Fruit fly (Drosophila melanogaster) whole organism, wandering third instar larva: Measurements from ENCODE around the gene CG9799.

Experiments used
- CrebA ChIP-seq: fragments of 200-800 bp; sonication (Bioruptor generic); optimal IDR thresholded peaks from 2 replicates; lab custom pipeline; 2016; ENCODE audit warnings: missing biosample characterization, mild to moderate bottlenecking, missing genetic modification characterization, borderline replicate concordance
- GATAd ChIP-seq: sonication (Bioruptor generic); optimal IDR thresholded peaks from 2 replicates; lab custom pipeline; 2016; ENCODE audit warnings: missing biosample characterization, missing genetic modification characterization
- HLH106 ChIP-seq: fragments of 200-800 bp; optimal IDR thresholded peaks from 3 replicates; lab custom pipeline; 2019; ENCODE audit warnings: missing biosample characterization, mild to moderate bottlenecking, missing genetic modification characterization, moderate library complexity
- OdsH ChIP-seq: fragments of 200-800 bp; sonication (Bioruptor generic); optimal IDR thresholded peaks from 2 replicates; lab custom pipeline; 2016; ENCODE audit warnings: missing biosample characterization, mild to moderate bottlenecking, missing genetic modification characterization
- brk ChIP-seq: fragments of 200-800 bp; sonication (Bioruptor generic); optimal IDR thresholded peaks from 2 replicates; lab custom pipeline; 2016; ENCODE audit warnings: missing biosample characterization, mild to moderate bottlenecking, missing genetic modification characterization
- dl ChIP-seq, 2 experiments: fragments of 175-275, 200-275 bp in 1 of 2; fragments of 200-275 bp in 1 of 2; sonication (Bioruptor generic); optimal IDR thresholded peaks; lab custom pipeline; 2018; ENCODE audit warnings: mild to moderate bottlenecking in 2 of 2, missing biosample characterization in 2 of 2, missing genetic modification characterization in 2 of 2, moderate library complexity in 2 of 2; ENCODE audit not compliant: partially characterized antibody in 2 of 2, insufficient read depth in 1 of 2
- dsf ChIP-seq: sonication (Bioruptor generic); optimal IDR thresholded peaks from 2 replicates; lab custom pipeline; 2016; ENCODE audit warnings: missing biosample characterization, missing genetic modification characterization, borderline replicate concordance
- foxo ChIP-seq, 2 experiments: fragments of 200-800 bp; sonication (Bioruptor generic); optimal IDR thresholded peaks; 2 replicates in 1 of 2; 3 replicates in 1 of 2; lab custom pipeline; 2016 to 2017; ENCODE audit warnings: missing biosample characterization in 2 of 2, missing genetic modification characterization in 2 of 2
- fru ChIP-seq: fragments of 200-800 bp; sonication (Bioruptor generic); optimal IDR thresholded peaks from 3 replicates; lab custom pipeline; 2016; ENCODE audit warnings: missing biosample characterization, mild to moderate bottlenecking, missing genetic modification characterization
- jim ChIP-seq: fragments of 175-275, 200-325 bp; sonication (Bioruptor generic); optimal IDR thresholded peaks from 2 replicates; lab custom pipeline; 2016; ENCODE audit warnings: missing biosample characterization, mild to moderate bottlenecking, missing genetic modification characterization
- pan ChIP-seq: fragments of >200 bp; optimal IDR thresholded peaks from 2 replicates; lab custom pipeline; 2017
- psq ChIP-seq: fragments of 200-800 bp; sonication (Bioruptor generic); optimal IDR thresholded peaks from 3 replicates; lab custom pipeline; 2017; ENCODE audit warnings: missing biosample characterization, mild to moderate bottlenecking, missing genetic modification characterization, moderate library complexity
- rgr ChIP-seq: fragments of 200-800 bp; sonication (Bioruptor generic); optimal IDR thresholded peaks from 3 replicates; lab custom pipeline; 2016; ENCODE audit warnings: missing biosample characterization, mild to moderate bottlenecking, missing genetic modification characterization
- sage ChIP-seq: fragments of 200-800 bp; sonication (Bioruptor generic); optimal IDR thresholded peaks from 2 replicates; lab custom pipeline; 2016; ENCODE audit warnings: missing biosample characterization, mild to moderate bottlenecking, missing genetic modification characterization

dm6 chr3R:13371840-13372680, 16.4 kb downstream of the CG9799 start, which contains the start of the genes Lip3 and CG34309:
- TF ChIP-seq psq (GFP tag; lab: Kevin White, UChicago) (peak; percentile 73), HLH106 (peak; percentile 69), pan (lab: Kevin White, UChicago) (no peak), sage (peak; percentile 24), fru (GFP tag; lab: Kevin White, UChicago) (peak; percentile 76), dsf (no peak), rgr (GFP tag; lab: Kevin White, UChicago) (peak; percentile 82), brk (peak; percentile 82), foxo (GFP tag; optimal IDR thresholded peaks at IDR 0.05; lab: Kevin White, UChicago) (peak in 1 of 2 experiments; percentile 65), GATAd (no peak), CrebA (GFP tag; lab: Kevin White, UChicago) (peak; percentile 0), jim (no peak), OdsH (GFP tag; lab: Kevin White, UChicago) (peak; percentile 81), dl (GFP tag; optimal IDR thresholded peaks at IDR 0.05; lab: Kevin White, UChicago; ENCODE audit: insufficient read depth in 1 of 2, partially characterized antibody in 2 of 2) (no peak)
